Worm (Caenorhabditis elegans) whole organism, L2 larva: ENCODE measurements around the gene srx-8.

ENCODE experiments used
- ama-1 ChIP-seq: fragments of 150-350 bp; optimal IDR thresholded peaks from 2 replicates; lab custom pipeline; 2018; ENCODE audit warnings: inconsistent platforms
- elt-1 ChIP-seq: fragments of 150-350 bp; optimal IDR thresholded peaks from 2 replicates; lab custom pipeline; 2014; ENCODE audit warnings: missing biosample characterization, missing genetic modification characterization
- nhr-12 ChIP-seq: fragments of 150-350 bp; optimal IDR thresholded peaks from 2 replicates; lab custom pipeline; 2014; ENCODE audit warnings: missing biosample characterization, missing genetic modification characterization
- nhr-129 ChIP-seq: fragments of 150-350 bp; optimal IDR thresholded peaks from 2 replicates; lab custom pipeline; 2014; ENCODE audit warnings: missing biosample characterization, missing genetic modification characterization
- sem-4 ChIP-seq: fragments of 150-350 bp; optimal IDR thresholded peaks from 2 replicates; lab custom pipeline; 2014; ENCODE audit warnings: missing biosample characterization, missing genetic modification reagents, missing genetic modification characterization
- snpc-4 ChIP-seq: fragments of 150-350 bp; optimal IDR thresholded peaks from 2 replicates; lab custom pipeline; 2014; ENCODE audit warnings: missing biosample characterization, missing genetic modification characterization
- unc-62 ChIP-seq: fragments of 150-350 bp; optimal IDR thresholded peaks from 2 replicates; lab custom pipeline; 2014; ENCODE audit warnings: missing biosample characterization, missing genetic modification reagents, missing genetic modification characterization
- ztf-4 ChIP-seq: fragments of 150-350 bp; optimal IDR thresholded peaks from 2 replicates; lab custom pipeline; 2014; ENCODE audit warnings: missing biosample characterization, missing genetic modification characterization

- TF ChIP-seq nhr-129 (tag; lab: Kevin White, UChicago) (no peak), ama-1 (lab: Kevin White, UChicago) (no peak), snpc-4 (tag; lab: Kevin White, UChicago) (no peak), elt-1 (tag; lab: Kevin White, UChicago) (no peak), nhr-12 (tag; lab: Kevin White, UChicago) (no peak), ztf-4 (tag; lab: Kevin White, UChicago) (no peak), sem-4 (tag; lab: Kevin White, UChicago) (no peak), unc-62 (GFP tag; lab: Kevin White, UChicago) (no peak)
Measured at ce11 chrV:604105-604504, 48.1 kb upstream of the srx-8 start, which contains the start of gene srlf-37.
